Worm (Caenorhabditis elegans) whole organism, dauer: ENCODE results near the gene T07G12.5.

Experiments
- unc-62 ChIP-seq: sonication (generic microtip); optimal IDR thresholded peaks from 2 replicates; lab custom pipeline; 2017; ENCODE audit warnings: missing biosample characterization, missing genetic modification reagents, missing genetic modification characterization

T07G12.5 gene

DNA sequence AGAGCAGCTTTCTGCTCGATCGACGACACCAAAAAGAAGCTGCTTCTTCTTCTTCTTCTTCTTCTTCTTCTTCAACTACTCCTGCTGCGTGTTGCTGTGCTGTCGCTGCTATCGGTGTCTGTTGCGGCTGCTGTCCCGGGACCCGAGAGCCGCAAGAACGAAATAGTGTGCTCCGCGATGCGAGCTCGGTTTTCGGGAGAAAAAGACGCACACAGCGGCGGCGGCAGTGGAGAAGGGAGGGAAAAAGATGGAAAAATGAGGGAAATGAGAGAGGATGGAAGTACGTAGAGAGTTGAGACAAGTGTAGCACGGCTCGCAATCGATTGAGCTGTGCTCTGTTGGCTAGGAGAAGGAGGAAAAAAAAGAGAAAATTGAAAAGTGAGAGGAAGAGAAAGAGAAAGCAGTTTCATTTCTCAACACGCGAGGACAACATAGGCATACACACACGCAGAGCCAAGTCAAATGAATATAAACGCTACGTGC is 41.1 kb downstream of the T07G12.5 start:
- TF ChIP-seq unc-62 (GFP tag; lab: Kevin White, UChicago), result no peak

DNA sequence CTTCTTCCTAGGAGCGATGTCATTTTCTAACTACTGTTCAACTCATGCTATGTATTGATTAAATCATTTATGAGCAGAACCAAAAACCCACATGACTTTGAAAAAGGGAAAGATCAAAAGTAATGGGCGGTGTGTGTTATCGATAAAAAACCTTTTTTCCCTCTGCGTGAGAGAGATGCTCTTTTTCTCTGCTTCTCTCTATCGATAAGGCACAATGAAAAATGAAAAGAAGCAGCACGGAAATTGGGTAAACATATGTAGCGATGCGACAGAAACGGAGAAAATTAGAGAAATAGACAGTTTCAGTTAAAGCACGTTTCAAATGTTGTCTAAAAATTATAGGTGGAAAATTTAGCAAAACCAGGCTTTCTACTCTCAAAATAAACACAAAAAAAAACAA is 42.6 kb downstream of the T07G12.5 start:
- TF ChIP-seq unc-62 (GFP tag; lab: Kevin White, UChicago), result no peak

DNA sequence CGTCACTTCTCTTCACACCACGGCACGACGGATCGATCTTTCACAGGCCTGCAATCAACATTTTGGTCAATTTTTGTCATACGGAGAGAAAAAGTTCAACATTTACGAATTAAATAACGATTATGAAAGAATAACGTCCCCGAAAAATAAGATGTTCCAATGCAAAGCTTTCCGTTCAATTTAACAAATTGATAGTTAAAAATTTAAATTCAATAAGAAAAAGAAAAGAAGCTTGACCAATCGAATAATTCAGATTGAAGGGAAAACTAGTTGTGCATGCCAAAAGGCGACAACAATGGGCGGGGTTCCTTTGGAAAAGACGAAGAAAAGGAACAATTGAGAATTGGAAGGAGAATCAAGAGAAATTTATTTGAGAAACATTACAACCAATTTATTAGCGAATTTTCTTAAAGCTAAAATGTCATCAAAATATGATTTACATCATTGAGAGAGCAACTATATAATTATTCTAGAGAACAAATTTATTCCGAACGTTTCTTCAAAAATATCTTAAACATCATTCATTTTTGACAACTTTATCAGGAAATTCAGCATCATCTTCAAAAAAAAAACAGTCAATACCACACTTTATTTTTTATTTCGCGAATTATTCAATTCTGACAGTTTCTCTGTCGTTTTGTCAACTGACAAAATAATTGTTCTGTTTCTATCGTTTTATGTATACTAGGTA is 43.2 kb downstream of the T07G12.5 start, which contains the start of gene tax-6:
Gene tax-6 (minus strand): TSS at position 51 of the 691 bp plus-strand sequence.
- TF ChIP-seq unc-62 (GFP tag; lab: Kevin White, UChicago), result no peak

DNA sequence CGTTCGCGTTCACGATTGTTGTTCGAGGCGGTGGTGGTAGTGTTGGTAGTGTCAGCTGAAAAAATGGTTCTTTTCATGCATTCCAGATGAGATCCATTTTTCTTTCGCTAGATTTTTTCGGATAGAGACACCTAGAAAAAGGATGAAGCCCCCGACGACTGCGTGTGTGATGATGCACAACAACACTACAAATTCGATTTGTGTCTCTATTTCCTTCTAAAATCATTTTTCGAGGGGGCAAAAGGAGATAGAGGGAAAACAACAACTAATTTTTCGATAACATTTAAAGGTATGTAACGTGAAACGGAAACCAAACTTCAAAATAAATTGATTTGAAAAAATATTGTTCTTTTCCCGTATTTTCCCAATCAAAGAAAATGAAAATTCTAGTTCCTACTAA is 44.5 kb downstream of the T07G12.5 start:
- no peak for TF ChIP-seq unc-62 (GFP tag; lab: Kevin White, UChicago)

DNA sequence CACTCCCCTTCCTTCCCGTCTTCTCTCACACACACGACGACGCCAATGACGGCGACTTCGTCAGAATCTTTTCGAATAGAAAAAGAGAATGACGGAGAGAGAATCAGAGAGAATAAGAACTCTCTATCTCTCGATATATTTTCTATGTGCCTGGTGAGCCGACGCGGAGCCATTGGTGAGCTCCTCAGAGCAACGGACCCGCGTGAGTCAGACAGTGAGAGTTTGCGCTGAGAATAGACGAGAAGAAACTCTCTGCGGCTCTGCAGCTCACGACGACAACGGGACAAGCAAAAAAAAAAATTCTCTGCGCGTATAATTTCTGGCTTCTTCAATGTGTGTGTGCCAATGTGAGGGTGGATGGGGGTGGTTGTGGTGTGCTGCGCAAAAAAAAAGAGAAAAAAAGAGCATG is 45.0 kb downstream of the T07G12.5 start:
- no peak for TF ChIP-seq unc-62 (GFP tag; lab: Kevin White, UChicago)

DNA sequence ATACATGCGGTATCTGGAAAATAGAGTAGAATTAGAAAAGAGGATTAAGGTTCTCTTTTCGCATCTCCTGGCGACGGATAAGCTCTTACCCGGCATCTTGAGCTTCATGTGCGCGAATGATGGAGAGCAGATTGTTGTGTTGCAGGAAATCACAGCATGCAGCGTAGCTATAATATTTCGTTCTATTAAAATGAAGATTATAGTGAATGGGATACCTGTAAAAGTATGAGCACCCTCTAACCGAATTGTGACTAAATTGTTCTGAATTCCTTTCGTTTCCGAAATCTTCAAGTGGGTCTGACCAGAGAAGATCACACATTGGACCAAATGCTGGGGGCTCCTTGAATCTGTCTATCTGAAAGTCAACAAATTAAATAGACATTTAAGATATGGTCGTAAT is 46.5 kb downstream of the T07G12.5 start:
- no peak for TF ChIP-seq unc-62 (GFP tag; lab: Kevin White, UChicago)
